Worm (Caenorhabditis elegans) whole organism, young adult: Measurements from ENCODE around the gene F53H2.3.
A peak's percentile ranks its signal among the peaks of the same experiment; 100 is the strongest.

Experiments used
- B0019.2 ChIP-seq: fragments of 200-800 bp; sonication (Bioruptor generic); conservative IDR thresholded peaks from 2 replicates; pipeline ENCODE4 v1.3.6; 2022; ENCODE audit warnings: missing genetic modification reagents, missing genetic modification characterization, missing compliant biosample characterization
- C06A6.2 ChIP-seq: fragments of 200-800 bp; sonication (Bioruptor generic); conservative IDR thresholded peaks from 2 replicates; pipeline ENCODE4 v1.3.6; 2022; ENCODE audit warnings: missing genetic modification characterization, missing compliant biosample characterization
- D2030.7 ChIP-seq: fragments of 200-800 bp; sonication (Bioruptor generic); IDR thresholded peaks from 2 replicates; pipeline ENCODE4 v1.3.6; 2022; ENCODE audit warnings: missing genetic modification reagents, missing genetic modification characterization, missing compliant biosample characterization
- F10E7.11 ChIP-seq: sonication (generic microtip); optimal IDR thresholded peaks from 2 replicates; lab custom pipeline; 2017; ENCODE audit warnings: mild to moderate bottlenecking, missing genetic modification characterization, moderate library complexity, missing compliant biosample characterization
- F23B12.7 ChIP-seq: sonication (generic microtip); optimal IDR thresholded peaks from 2 replicates; lab custom pipeline; 2017; ENCODE audit warnings: missing genetic modification characterization, mild to moderate bottlenecking, missing compliant biosample characterization, antibody characterized with exemption, moderate library complexity; ENCODE audit not compliant: insufficient read depth
- F55B11.4 ChIP-seq: sonication (generic microtip); optimal IDR thresholded peaks from 2 replicates; lab custom pipeline; 2016; ENCODE audit warnings: missing compliant biosample characterization, missing genetic modification characterization, borderline replicate concordance; ENCODE audit not compliant: insufficient read depth
- F57A8.1 ChIP-seq: fragments of 200-800 bp; sonication (Bioruptor generic); optimal IDR thresholded peaks from 2 replicates; lab custom pipeline; 2018; ENCODE audit warnings: mild to moderate bottlenecking, missing genetic modification characterization, moderate library complexity, missing compliant biosample characterization
- Y79H2A.3 ChIP-seq: fragments of 200-800 bp; sonication (Bioruptor generic); conservative IDR thresholded peaks from 2 replicates; pipeline ENCODE4 v1.3.6; 2022; ENCODE audit warnings: missing genetic modification reagents, missing genetic modification characterization, missing compliant biosample characterization
- Y95B8A.8 ChIP-seq: fragments of 200-800 bp; sonication (Bioruptor generic); IDR thresholded peaks from 2 replicates; pipeline ENCODE4 v1.3.6; 2022; ENCODE audit warnings: missing genetic modification reagents, missing genetic modification characterization, missing compliant biosample characterization
- ama-1 ChIP-seq, 3 experiments: fragments of 150-350 bp in 1 of 3; sonication (generic microtip) in 2 of 3; optimal IDR thresholded peaks; 2 replicates each; lab custom pipeline; 2014 to 2018; ENCODE audit warnings: missing biosample characterization in 2 of 3, missing genetic modification characterization in 2 of 3, missing genetic modification reagents in 2 of 3
- aptf-2 ChIP-seq: fragments of 200-800 bp; sonication (Bioruptor generic); conservative IDR thresholded peaks from 2 replicates; pipeline ENCODE4 v1.3.6; 2022; ENCODE audit warnings: missing genetic modification reagents, missing genetic modification characterization, missing compliant biosample characterization
- atf-7 ChIP-seq: sonication (generic microtip); optimal IDR thresholded peaks from 2 replicates; lab custom pipeline; 2017; ENCODE audit warnings: mild to moderate bottlenecking, missing genetic modification characterization, missing compliant biosample characterization
- attf-3 ChIP-seq: fragments of 200-800 bp; sonication (Bioruptor generic); conservative IDR thresholded peaks from 2 replicates; pipeline ENCODE4 v1.3.6; 2022; ENCODE audit warnings: missing genetic modification reagents, missing genetic modification characterization, missing compliant biosample characterization
- attf-5 ChIP-seq: fragments of 200-800 bp; sonication (Bioruptor generic); optimal IDR thresholded peaks from 2 replicates; lab custom pipeline; 2018; ENCODE audit warnings: mild to moderate bottlenecking, missing genetic modification characterization, missing compliant biosample characterization
- ccch-3 ChIP-seq: fragments of 200-800 bp; sonication (Bioruptor generic); optimal IDR thresholded peaks from 2 replicates; lab custom pipeline; 2018; ENCODE audit warnings: mild to moderate bottlenecking, missing genetic modification characterization, missing compliant biosample characterization
- cebp-1 ChIP-seq, 2 experiments: fragments of 200-800 bp in 1 of 2; sonication (Bioruptor generic) in 1 of 2; sonication (generic microtip) in 1 of 2; IDR thresholded peaks in 1 of 2; optimal IDR thresholded peaks in 1 of 2; 2 replicates each; pipeline versions ENCODE4 v1.3.6 to Lab custom; 2017 to 2022; ENCODE audit warnings: missing compliant biosample characterization in 2 of 2, missing genetic modification characterization in 2 of 2, mild to moderate bottlenecking in 1 of 2, missing genetic modification reagents in 1 of 2, moderate library complexity in 1 of 2
- ceh-40 ChIP-seq: fragments of 200-800 bp; sonication (Bioruptor generic); IDR thresholded peaks from 2 replicates; pipeline ENCODE4 v1.3.6; 2022; ENCODE audit warnings: missing genetic modification characterization, missing compliant biosample characterization
- ceh-58 ChIP-seq: fragments of 200-800 bp; sonication (Bioruptor generic); IDR thresholded peaks from 2 replicates; pipeline ENCODE4 v1.3.6; 2022; ENCODE audit warnings: missing genetic modification characterization, missing compliant biosample characterization
- ceh-91 ChIP-seq: fragments of 200-800 bp; sonication (Bioruptor generic); IDR thresholded peaks from 2 replicates; pipeline ENCODE4 v1.3.6; 2022; ENCODE audit warnings: missing genetic modification reagents, missing genetic modification characterization, missing compliant biosample characterization
- chd-7 ChIP-seq: sonication (generic microtip); optimal IDR thresholded peaks from 2 replicates; lab custom pipeline; 2016; ENCODE audit warnings: mild to moderate bottlenecking, missing genetic modification characterization, moderate library complexity, missing compliant biosample characterization
- die-1 ChIP-seq: sonication (generic microtip); optimal IDR thresholded peaks from 2 replicates; lab custom pipeline; 2016; ENCODE audit warnings: missing genotype, mild to moderate bottlenecking, missing genetic modification characterization, missing compliant biosample characterization
- egl-18 ChIP-seq: fragments of 200-800 bp; sonication (Bioruptor generic); IDR thresholded peaks from 2 replicates; pipeline ENCODE4 v1.3.6; 2022; ENCODE audit warnings: missing genetic modification reagents, missing genetic modification characterization, missing compliant biosample characterization
- egl-44 ChIP-seq: fragments of 200-800 bp; sonication (Bioruptor generic); IDR thresholded peaks from 2 replicates; pipeline ENCODE4 v1.3.6; 2022; ENCODE audit warnings: missing genetic modification reagents, missing genetic modification characterization, missing compliant biosample characterization
- him-1 ChIP-seq: sonication (generic microtip); optimal IDR thresholded peaks from 2 replicates; lab custom pipeline; 2016; ENCODE audit warnings: missing genotype, missing genetic modification reagents, missing genetic modification characterization, missing compliant biosample characterization
- hsf-1 ChIP-seq: fragments of 200-800 bp; sonication (Bioruptor generic); IDR thresholded peaks from 2 replicates; pipeline ENCODE4 v1.3.6; 2022; ENCODE audit warnings: missing genetic modification reagents, missing genetic modification characterization, missing compliant biosample characterization
- let-607 ChIP-seq, 2 experiments: fragments of 200-800 bp in 1 of 2; sonication (Bioruptor generic) in 1 of 2; sonication (generic microtip) in 1 of 2; optimal IDR thresholded peaks; 2 replicates each; lab custom pipeline; 2016 to 2018; ENCODE audit warnings: mild to moderate bottlenecking in 2 of 2, missing compliant biosample characterization in 2 of 2, missing genetic modification characterization in 2 of 2, moderate library complexity in 2 of 2, missing genotype in 1 of 2
- lin-40 ChIP-seq: sonication (generic microtip); optimal IDR thresholded peaks from 2 replicates; lab custom pipeline; 2016; ENCODE audit warnings: missing genetic modification characterization, mild to moderate bottlenecking, missing compliant biosample characterization, missing genotype, missing genetic modification reagents
- lin-54 ChIP-seq: fragments of 200-800 bp; sonication (Bioruptor generic); optimal IDR thresholded peaks from 2 replicates; lab custom pipeline; 2018; ENCODE audit warnings: mild to moderate bottlenecking, missing genetic modification characterization, missing compliant biosample characterization
- madf-8 ChIP-seq: fragments of 200-800 bp; sonication (Bioruptor generic); conservative IDR thresholded peaks from 2 replicates; pipeline ENCODE4 v1.3.6; 2022; ENCODE audit warnings: missing genetic modification reagents, missing genetic modification characterization, missing compliant biosample characterization
- mcd-1 ChIP-seq: fragments of 200-800 bp; sonication (Bioruptor generic); IDR thresholded peaks from 2 replicates; pipeline ENCODE4 v1.3.6; 2022; ENCODE audit warnings: missing genetic modification reagents, missing genetic modification characterization, missing compliant biosample characterization
- mes-4 ChIP-seq: sonication (generic microtip); optimal IDR thresholded peaks from 2 replicates; lab custom pipeline; 2016; ENCODE audit warnings: missing genotype, missing genetic modification characterization, missing compliant biosample characterization
- mxl-1 ChIP-seq: sonication (generic microtip); optimal IDR thresholded peaks from 2 replicates; lab custom pipeline; 2016; ENCODE audit warnings: missing genetic modification characterization, missing compliant biosample characterization
- nfya-2 ChIP-seq: fragments of 200-800 bp; sonication (Bioruptor generic); IDR thresholded peaks from 2 replicates; pipeline ENCODE4 v1.3.6; 2022; ENCODE audit warnings: missing genetic modification reagents, missing genetic modification characterization, missing compliant biosample characterization
- nfyb-1 ChIP-seq: fragments of 200-800 bp; sonication (Bioruptor generic); IDR thresholded peaks from 2 replicates; pipeline ENCODE4 v1.3.6; 2022; ENCODE audit warnings: missing genetic modification reagents, missing genetic modification characterization, missing compliant biosample characterization
- nhr-179 ChIP-seq: sonication (generic microtip); optimal IDR thresholded peaks from 2 replicates; lab custom pipeline; 2016; ENCODE audit warnings: mild to moderate bottlenecking, missing genetic modification characterization, missing compliant biosample characterization
- nhr-80 ChIP-seq: sonication (generic microtip); optimal IDR thresholded peaks from 2 replicates; lab custom pipeline; 2016; ENCODE audit warnings: missing genetic modification characterization, missing compliant biosample characterization
- snpc-1.1 ChIP-seq: sonication (generic microtip); optimal IDR thresholded peaks from 2 replicates; lab custom pipeline; 2017; ENCODE audit warnings: missing genetic modification characterization, mild to moderate bottlenecking, missing compliant biosample characterization, antibody characterized with exemption, moderate library complexity, missing genotype, missing genetic modification reagents; ENCODE audit not compliant: insufficient read depth
- snpc-3.4 ChIP-seq: sonication (generic microtip); optimal IDR thresholded peaks from 2 replicates; lab custom pipeline; 2017; ENCODE audit warnings: missing genetic modification characterization, mild to moderate bottlenecking, missing compliant biosample characterization, antibody characterized with exemption, moderate library complexity, missing genotype, missing genetic modification reagents
- snpc-4 ChIP-seq, 5 experiments: fragments of 150-350 bp in 1 of 5; sonication (generic microtip) in 4 of 5; optimal IDR thresholded peaks; 2 replicates each; lab custom pipeline; 2014 to 2018; ENCODE audit warnings: missing genetic modification characterization in 5 of 5, missing biosample characterization in 3 of 5, antibody characterized with exemption in 2 of 5, mild to moderate bottlenecking in 2 of 5, missing compliant biosample characterization in 2 of 5, missing genotype in 2 of 5, moderate library complexity in 2 of 5, missing genetic modification reagents in 1 of 5
- somi-1 ChIP-seq: fragments of 200-800 bp; sonication (Bioruptor generic); optimal IDR thresholded peaks from 2 replicates; lab custom pipeline; 2018; ENCODE audit warnings: mild to moderate bottlenecking, missing genetic modification characterization, missing compliant biosample characterization
- tbp1 ChIP-seq: fragments of 200-800 bp; sonication (Bioruptor generic); optimal IDR thresholded peaks from 2 replicates; lab custom pipeline; 2018; ENCODE audit warnings: mild to moderate bottlenecking, missing genetic modification characterization, missing compliant biosample characterization
- tlf-1 ChIP-seq: fragments of 200-800 bp; sonication (Bioruptor generic); optimal IDR thresholded peaks from 2 replicates; lab custom pipeline; 2018; ENCODE audit warnings: mild to moderate bottlenecking, missing genetic modification characterization, missing compliant biosample characterization
- xnd-1 ChIP-seq: sonication (generic microtip); optimal IDR thresholded peaks from 2 replicates; lab custom pipeline; 2016; ENCODE audit warnings: missing genotype, missing genetic modification reagents, missing genetic modification characterization, missing compliant biosample characterization
- zim-3 ChIP-seq: sonication (generic microtip); optimal IDR thresholded peaks from 2 replicates; lab custom pipeline; 2017; ENCODE audit warnings: mild to moderate bottlenecking, missing genetic modification characterization, moderate library complexity, missing compliant biosample characterization
- ztf-18 ChIP-seq: sonication (generic microtip); optimal IDR thresholded peaks from 2 replicates; lab custom pipeline; 2016; ENCODE audit warnings: missing genotype, mild to moderate bottlenecking, missing genetic modification characterization, missing compliant biosample characterization
- ztf-28 ChIP-seq: fragments of 200-800 bp; sonication (Bioruptor generic); IDR thresholded peaks from 2 replicates; pipeline ENCODE4 v1.3.6; 2022; ENCODE audit warnings: missing genetic modification reagents, missing genetic modification characterization, missing compliant biosample characterization

Gene F53H2.3

ce11 chrV:20412225-20412624 lies 666 bp upstream of the F53H2.3 start (continued):
- TF ChIP-seq cebp-1 (GFP tag; IDR thresholded peaks at IDR 0.05; lab: Robert Waterston, UW) (no peak), cebp-1 (tag; optimal IDR thresholded peaks at IDR 0.05; lab: Kevin White, UChicago) (peak; percentile 34), him-1 (tag; lab: Kevin White, UChicago) (no peak), F23B12.7 (tag; lab: Kevin White, UChicago) (no peak), atf-7 (peak; percentile 62), ama-1 (optimal IDR thresholded peaks at IDR 0.05; lab: Kevin White, UChicago) (peak; percentile 56), ama-1 (GFP tag; optimal IDR thresholded peaks at IDR 0.05; lab: Kevin White, UChicago) (no peak), snpc-3.4 (tag; lab: Kevin White, UChicago) (no peak), nfya-2 (GFP tag; lab: Robert Waterston, UW) (no peak), F57A8.1 (GFP tag; lab: Kevin White, UChicago) (no peak), ceh-58 (GFP tag; lab: Robert Waterston, UW) (no peak), ceh-91 (GFP tag; lab: Robert Waterston, UW) (no peak), snpc-4 (GFP tag; optimal IDR thresholded peaks at IDR 0.05; lab: Kevin White, UChicago) (no peak), snpc-4 (tag; optimal IDR thresholded peaks at IDR 0.05; lab: Kevin White, UChicago) (no peak), C06A6.2 (GFP tag; lab: Robert Waterston, UW) (no peak), B0019.2 (no peak), ceh-40 (GFP tag; lab: Robert Waterston, UW) (no peak), D2030.7 (GFP tag; lab: Robert Waterston, UW) (no peak), tlf-1 (peak; percentile 19), attf-3 (GFP tag; lab: Robert Waterston, UW) (no peak), egl-44 (0 out of 2 replicates have a peak, but pooled peaks have one; percentile 47), ccch-3 (GFP tag; lab: Kevin White, UChicago) (no peak), madf-8 (GFP tag; lab: Robert Waterston, UW) (no peak), lin-54 (GFP tag; lab: Kevin White, UChicago) (no peak), attf-5 (GFP tag; lab: Kevin White, UChicago) (no peak), chd-7 (peak; percentile 48), xnd-1 (tag; lab: Kevin White, UChicago) (no peak), ztf-18 (tag; lab: Kevin White, UChicago) (no peak), aptf-2 (GFP tag; lab: Robert Waterston, UW) (no peak), somi-1 (GFP tag; lab: Kevin White, UChicago) (no peak), let-607 (tag; optimal IDR thresholded peaks at IDR 0.05; lab: Kevin White, UChicago) (peak in 1 of 2 experiments; percentile 11), nfyb-1 (GFP tag; lab: Robert Waterston, UW) (no peak), F55B11.4 (tag; lab: Kevin White, UChicago) (no peak), zim-3 (tag; lab: Kevin White, UChicago) (no peak), lin-40 (tag; lab: Kevin White, UChicago) (peak; percentile 1), Y95B8A.8 (GFP tag; lab: Robert Waterston, UW) (no peak), mes-4 (tag; lab: Kevin White, UChicago) (no peak), snpc-1.1 (tag; lab: Kevin White, UChicago) (no peak), mcd-1 (0 out of 2 replicates have a peak, but pooled peaks have one; percentile 13), mxl-1 (tag; lab: Kevin White, UChicago) (no peak), hsf-1 (GFP tag; lab: Robert Waterston, UW) (no peak), ztf-28 (GFP tag; lab: Robert Waterston, UW) (no peak), F10E7.11 (tag; lab: Kevin White, UChicago) (no peak), egl-18 (GFP tag; lab: Robert Waterston, UW) (no peak), tbp1 (GFP tag; lab: Kevin White, UChicago) (no peak), die-1 (tag; lab: Kevin White, UChicago) (no peak), Y79H2A.3 (GFP tag; lab: Robert Waterston, UW) (no peak), nhr-80 (tag; lab: Kevin White, UChicago) (peak; percentile 54), nhr-179 (no peak)
